Worm (Caenorhabditis elegans): ENCODE results near the gene glb-19.

DNA sequence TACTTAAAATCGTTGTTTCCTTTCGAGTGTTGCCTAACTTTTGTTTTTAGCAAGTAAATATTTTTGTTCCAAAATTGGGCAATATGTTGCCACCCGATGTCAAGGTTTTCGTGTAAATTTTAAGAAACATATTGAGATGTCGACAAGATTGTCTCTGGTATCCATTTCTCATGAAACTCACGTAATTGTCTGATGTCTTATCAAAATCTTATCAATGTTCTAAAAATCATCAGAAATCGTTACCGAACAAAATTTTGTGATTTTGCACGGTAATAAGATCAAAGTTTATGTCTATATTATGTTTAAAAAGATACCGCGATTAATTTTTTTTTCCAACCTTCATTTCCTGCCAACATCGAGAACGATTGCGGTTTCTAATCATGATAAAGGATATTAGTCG, 45.1 kb upstream of the glb-19 start:
- TF ChIP-seq elt-2 (tag; optimal IDR thresholded peaks at IDR 0.05) (no peak), lin-15B (tag; optimal IDR thresholded peaks at IDR 0.05) (no peak), egl-27 (tag; optimal IDR thresholded peaks at IDR 0.05) (no peak)

Measured in whole organism, L3 larva.